Worm (Caenorhabditis elegans) whole organism, midembryonic: Measurements from ENCODE around the gene ZK512.4.

Experiments used
- cog-1 ChIP-seq: sonication (generic microtip); optimal IDR thresholded peaks from 2 replicates; lab custom pipeline; 2016; ENCODE audit warnings: missing genetic modification characterization, missing compliant biosample characterization
- flt-1 ChIP-seq: fragments of 200-800 bp; sonication (Bioruptor generic); IDR thresholded peaks from 2 replicates; pipeline ENCODE4 v1.3.6; 2022; ENCODE audit warnings: missing genetic modification characterization, missing compliant biosample characterization
- klf-2 ChIP-seq: fragments of 200-800 bp; sonication (Bioruptor generic); conservative IDR thresholded peaks from 2 replicates; pipeline ENCODE4 v1.3.6; 2022; ENCODE audit warnings: missing genetic modification reagents, missing genetic modification characterization, missing compliant biosample characterization
- med-1 ChIP-seq: sonication (generic microtip); optimal IDR thresholded peaks from 2 replicates; lab custom pipeline; 2017; ENCODE audit warnings: missing genetic modification characterization, mild to moderate bottlenecking, missing compliant biosample characterization, antibody characterized with exemption, missing genetic modification reagents; ENCODE audit not compliant: insufficient read depth
- ztf-29 ChIP-seq: fragments of 200-800 bp; sonication (Bioruptor generic); IDR thresholded peaks from 2 replicates; pipeline ENCODE4 v1.3.6; 2022; ENCODE audit warnings: missing genetic modification reagents, missing genetic modification characterization, missing compliant biosample characterization

DNA sequence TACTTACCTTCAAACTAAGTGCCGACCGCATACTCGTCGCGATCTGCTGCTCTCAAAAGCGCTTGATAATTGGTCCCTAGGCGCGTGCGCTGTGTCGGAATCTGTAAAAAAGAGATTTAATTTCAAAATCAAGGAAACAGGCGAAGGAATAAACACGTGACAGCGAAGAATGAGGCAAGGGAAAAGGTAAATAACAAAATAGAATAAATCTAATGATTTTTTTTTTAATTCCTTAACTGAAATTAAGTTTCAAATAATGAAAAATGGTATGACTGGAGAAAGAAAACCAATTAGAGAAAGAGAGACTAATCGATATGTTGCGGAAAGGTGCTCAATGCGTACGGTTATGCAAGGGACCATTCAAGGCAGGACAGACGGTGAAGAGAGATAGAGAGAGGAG lies 36.0 kb upstream of the ZK512.4 start, which contains the start of gene cya-1:
- TF ChIP-seq flt-1 (no peak), cog-1 (no peak), med-1 (no peak), klf-2 (no peak), ztf-29 (no peak)
